Fruit fly (Drosophila melanogaster) whole organism, embryonic: ENCODE data around the gene CG31650.

Experiments used
- Abd-B ChIP-seq: fragments of 200-800 bp; sonication (Bioruptor generic); optimal IDR thresholded peaks from 2 replicates; lab custom pipeline; 2018; ENCODE audit warnings: missing biosample characterization, mild to moderate bottlenecking, missing genetic modification characterization, moderate library complexity
- Aef1 ChIP-seq: fragments of 200-800 bp; sonication (Bioruptor generic); IDR thresholded peaks from 3 replicates; pipeline ENCODE4 v1.3.6; 2022; ENCODE audit warnings: missing biosample characterization, missing genetic modification characterization
- CG10274 ChIP-seq: fragments of 200-800 bp; sonication (Bioruptor generic); optimal IDR thresholded peaks from 3 replicates; lab custom pipeline; 2017; ENCODE audit warnings: missing biosample characterization, mild to moderate bottlenecking, missing genetic modification characterization
- CG10366 ChIP-seq: fragments of 200-800 bp; sonication (Bioruptor generic); IDR thresholded peaks from 2 replicates; pipeline ENCODE4 v1.3.6; 2022; ENCODE audit warnings: missing biosample characterization, missing genetic modification characterization
- CG10979 ChIP-seq: fragments of 200-800 bp; sonication (Bioruptor generic); optimal IDR thresholded peaks from 2 replicates; lab custom pipeline; 2018; ENCODE audit warnings: missing biosample characterization, mild to moderate bottlenecking, missing genetic modification characterization, moderate library complexity
- CG11085 ChIP-seq: fragments of 200-800 bp; sonication (Bioruptor generic); IDR thresholded peaks from 2 replicates; pipeline ENCODE4 v1.3.6; 2022; ENCODE audit warnings: missing biosample characterization, missing genetic modification characterization
- CG12071 ChIP-seq: fragments of 200-800 bp; sonication (Bioruptor generic); optimal IDR thresholded peaks from 3 replicates; lab custom pipeline; 2018; ENCODE audit warnings: missing biosample characterization, mild to moderate bottlenecking, missing genetic modification characterization
- CG13123 ChIP-seq: fragments of 200-800 bp; sonication (Bioruptor generic); optimal IDR thresholded peaks from 2 replicates; lab custom pipeline; 2016; ENCODE audit warnings: missing biosample characterization, missing genetic modification characterization
- CG15601 ChIP-seq: fragments of 200-800 bp; sonication (Bioruptor generic); optimal IDR thresholded peaks from 3 replicates; lab custom pipeline; 2019; ENCODE audit warnings: missing biosample characterization, mild to moderate bottlenecking, missing genetic modification characterization, moderate library complexity
- CG1602 ChIP-seq: fragments of 200-800 bp; sonication (Bioruptor generic); optimal IDR thresholded peaks from 3 replicates; lab custom pipeline; 2016; ENCODE audit warnings: missing biosample characterization, missing genetic modification characterization
- CG16779 ChIP-seq: fragments of 200-800 bp; sonication (Bioruptor generic); IDR thresholded peaks from 2 replicates; pipeline ENCODE4 v1.3.6; 2022; ENCODE audit warnings: missing biosample characterization, missing genetic modification characterization
- CG17361 ChIP-seq: fragments of 200-800 bp; sonication (Bioruptor generic); IDR thresholded peaks from 3 replicates; pipeline ENCODE4 v1.3.6; 2022; ENCODE audit warnings: missing biosample characterization, missing genetic modification characterization
- CG2202 ChIP-seq: fragments of 200-800 bp; sonication (Bioruptor generic); optimal IDR thresholded peaks from 2 replicates; lab custom pipeline; 2018; ENCODE audit warnings: missing biosample characterization, mild to moderate bottlenecking, missing genetic modification characterization
- CG30403 ChIP-seq: fragments of 200-800 bp; sonication (Bioruptor generic); optimal IDR thresholded peaks from 3 replicates; lab custom pipeline; 2016; ENCODE audit warnings: missing biosample characterization, missing genetic modification characterization
- CG3065 ChIP-seq: fragments of 200-800 bp; sonication (Bioruptor generic); optimal IDR thresholded peaks from 2 replicates; lab custom pipeline; 2016; ENCODE audit warnings: missing biosample characterization, missing genetic modification characterization
- CG31365 ChIP-seq: fragments of 200-800 bp; sonication (Bioruptor generic); optimal IDR thresholded peaks from 2 replicates; lab custom pipeline; 2018; ENCODE audit warnings: missing biosample characterization, mild to moderate bottlenecking, missing genetic modification characterization
- CG34376 ChIP-seq: fragments of 200-800 bp; sonication (Bioruptor generic); optimal IDR thresholded peaks from 2 replicates; lab custom pipeline; 2018; ENCODE audit warnings: missing biosample characterization, mild to moderate bottlenecking, missing genetic modification characterization
- CG4730 ChIP-seq: fragments of 200-800 bp; sonication (Bioruptor generic); IDR thresholded peaks from 2 replicates; pipeline ENCODE4 v1.3.6; 2022; ENCODE audit warnings: missing biosample characterization, missing genetic modification characterization
- CG7745 ChIP-seq: fragments of 200-800 bp; sonication (Bioruptor generic); optimal IDR thresholded peaks from 2 replicates; lab custom pipeline; 2018; ENCODE audit warnings: missing biosample characterization, mild to moderate bottlenecking, missing genetic modification characterization, moderate library complexity
- CG8478 ChIP-seq: fragments of >200 bp; optimal IDR thresholded peaks from 2 replicates; lab custom pipeline; 2018
- CG8924 ChIP-seq: fragments of 200-800 bp; optimal IDR thresholded peaks from 3 replicates; lab custom pipeline; 2019; ENCODE audit warnings: missing biosample characterization, mild to moderate bottlenecking, missing genetic modification characterization, moderate library complexity
- CG9932 ChIP-seq: fragments of 200-800 bp; sonication (Bioruptor generic); IDR thresholded peaks from 2 replicates; pipeline ENCODE4 v1.3.6; 2022; ENCODE audit warnings: missing biosample characterization, missing genetic modification characterization
- Dbx ChIP-seq: fragments of 200-800 bp; sonication (Bioruptor generic); IDR thresholded peaks from 3 replicates; pipeline ENCODE4 v1.3.6; 2022; ENCODE audit warnings: missing biosample characterization, missing genetic modification characterization
- Dek ChIP-seq: fragments of 200-800 bp; sonication (Bioruptor generic); optimal IDR thresholded peaks from 3 replicates; lab custom pipeline; 2019; ENCODE audit warnings: missing biosample characterization, mild to moderate bottlenecking, missing genetic modification characterization, moderate library complexity
- Drgx ChIP-seq: fragments of 200-800 bp; sonication (Bioruptor generic); IDR thresholded peaks from 2 replicates; pipeline ENCODE4 v1.3.6; 2022; ENCODE audit warnings: missing biosample characterization, missing genetic modification characterization
- ERR ChIP-seq: fragments of 200-800 bp; sonication (Bioruptor generic); optimal IDR thresholded peaks from 2 replicates; lab custom pipeline; 2016; ENCODE audit warnings: missing biosample characterization, missing genetic modification characterization
- Gsc ChIP-seq: fragments of 200-800 bp; sonication (Bioruptor generic); IDR thresholded peaks from 2 replicates; pipeline ENCODE4 v1.3.6; 2022; ENCODE audit warnings: missing biosample characterization, missing genetic modification characterization
- HHEX ChIP-seq: fragments of 200-800 bp; sonication (Bioruptor generic); optimal IDR thresholded peaks from 3 replicates; lab custom pipeline; 2017; ENCODE audit warnings: missing biosample characterization, mild to moderate bottlenecking, missing genetic modification characterization, missing genetic modification reagents
- Hey ChIP-seq: fragments of 200-800 bp; sonication (Bioruptor generic); optimal IDR thresholded peaks from 3 replicates; lab custom pipeline; 2018; ENCODE audit warnings: missing biosample characterization, mild to moderate bottlenecking, missing genetic modification characterization
- Lim3 ChIP-seq: fragments of 200-800 bp; sonication (Bioruptor generic); IDR thresholded peaks from 2 replicates; pipeline ENCODE4 v1.3.6; 2022; ENCODE audit warnings: missing biosample characterization, missing genetic modification characterization
- NC2α ChIP-seq: fragments of 200-800 bp; sonication (Bioruptor generic); optimal IDR thresholded peaks from 2 replicates; lab custom pipeline; 2016; ENCODE audit warnings: missing biosample characterization, missing genetic modification characterization
- Pdp1 ChIP-seq, 2 experiments: fragments of 200-800 bp; sonication (Bioruptor generic); optimal IDR thresholded peaks; 3 replicates each; lab custom pipeline; 2016; ENCODE audit warnings: missing biosample characterization in 2 of 2, missing genetic modification characterization in 2 of 2, mild to moderate bottlenecking in 1 of 2, moderate library complexity in 1 of 2
- Poxn ChIP-seq: fragments of 200-800 bp; sonication (Bioruptor generic); IDR thresholded peaks from 2 replicates; pipeline ENCODE4 v1.3.6; 2022; ENCODE audit warnings: missing biosample characterization, missing genetic modification characterization
- Ssrp ChIP-seq: fragments of 200-800 bp; sonication (Bioruptor generic); optimal IDR thresholded peaks from 2 replicates; lab custom pipeline; 2018; ENCODE audit warnings: missing biosample characterization, mild to moderate bottlenecking, missing genetic modification characterization, moderate library complexity
- cg ChIP-seq: fragments of 200-800 bp; sonication (Bioruptor generic); optimal IDR thresholded peaks from 3 replicates; lab custom pipeline; 2019; ENCODE audit warnings: missing biosample characterization, mild to moderate bottlenecking, missing genetic modification characterization, moderate library complexity
- dmrt99B ChIP-seq: fragments of 200-800 bp; sonication (Bioruptor generic); optimal IDR thresholded peaks from 2 replicates; lab custom pipeline; 2018; ENCODE audit warnings: missing biosample characterization, mild to moderate bottlenecking, missing genetic modification characterization, moderate library complexity
- esg ChIP-seq: fragments of 200-800 bp; sonication (Bioruptor generic); conservative IDR thresholded peaks from 2 replicates; pipeline ENCODE4 v1.3.6; 2022; ENCODE audit warnings: missing biosample characterization, missing genetic modification characterization
- gsb ChIP-seq: fragments of 200-800 bp; sonication (Bioruptor generic); IDR thresholded peaks from 2 replicates; pipeline ENCODE4 v1.3.6; 2022; ENCODE audit warnings: missing biosample characterization, missing genetic modification characterization
- gsb-n ChIP-seq: fragments of 200-800 bp; sonication (Bioruptor generic); optimal IDR thresholded peaks from 3 replicates; lab custom pipeline; 2018; ENCODE audit warnings: missing biosample characterization, mild to moderate bottlenecking, missing genetic modification characterization
- jigr1 ChIP-seq: fragments of 200-800 bp; sonication (Bioruptor generic); IDR thresholded peaks from 3 replicates; pipeline ENCODE4 v1.3.6; 2022; ENCODE audit warnings: missing biosample characterization, missing genetic modification characterization
- ken ChIP-seq: fragments of 200-800 bp; sonication (Bioruptor generic); IDR thresholded peaks from 3 replicates; pipeline ENCODE4 v1.3.6; 2022; ENCODE audit warnings: missing biosample characterization, missing genetic modification characterization
- klu ChIP-seq: fragments of 200-800 bp; sonication (Bioruptor generic); IDR thresholded peaks from 2 replicates; pipeline ENCODE4 v1.3.6; 2022; ENCODE audit warnings: missing biosample characterization, missing genetic modification characterization
- nau ChIP-seq: fragments of 200-800 bp; sonication (Bioruptor generic); optimal IDR thresholded peaks from 3 replicates; lab custom pipeline; 2017; ENCODE audit warnings: missing biosample characterization, mild to moderate bottlenecking, missing genetic modification characterization, missing genetic modification reagents
- onecut ChIP-seq: fragments of 200-800 bp; sonication (Bioruptor generic); IDR thresholded peaks from 2 replicates; pipeline ENCODE4 v1.3.6; 2022; ENCODE audit warnings: missing biosample characterization, missing genetic modification characterization
- peb ChIP-seq: fragments of 200-800 bp; sonication (Bioruptor generic); IDR thresholded peaks from 2 replicates; pipeline ENCODE4 v1.3.6; 2022; ENCODE audit warnings: missing biosample characterization, missing genetic modification characterization
- seq ChIP-seq: fragments of 200-800 bp; sonication (Bioruptor generic); IDR thresholded peaks from 2 replicates; pipeline ENCODE4 v1.3.6; 2022; ENCODE audit warnings: missing biosample characterization, missing genetic modification characterization
- trh ChIP-seq: fragments of 200-800 bp; sonication (Bioruptor generic); optimal IDR thresholded peaks from 2 replicates; lab custom pipeline; 2016; ENCODE audit warnings: missing biosample characterization, missing genetic modification characterization
- ttk ChIP-seq: fragments of 200-800 bp; sonication (Bioruptor generic); IDR thresholded peaks from 2 replicates; pipeline ENCODE4 v2.1.2; 2022; ENCODE audit warnings: missing biosample characterization, missing genetic modification characterization
- tup ChIP-seq: fragments of 200-800 bp; sonication (Bioruptor generic); optimal IDR thresholded peaks from 2 replicates; lab custom pipeline; 2016; ENCODE audit warnings: missing biosample characterization, mild to moderate bottlenecking, missing genetic modification characterization, moderate library complexity
- vvl ChIP-seq: fragments of 200-800 bp; sonication (Bioruptor generic); IDR thresholded peaks from 2 replicates; pipeline ENCODE4 v1.3.6; 2022; ENCODE audit warnings: missing biosample characterization, missing genetic modification characterization
- zen2 ChIP-seq: fragments of 200-800 bp; sonication (Bioruptor generic); IDR thresholded peaks from 3 replicates; pipeline ENCODE4 v1.3.6; 2022; ENCODE audit warnings: missing biosample characterization, missing genetic modification characterization; ENCODE audit not compliant: partially characterized antibody

Gene CG31650

dm6 chr2L:5060952-5061478, 16.5 kb upstream of the CG31650 start (continued):
- peak; percentile 87 for TF ChIP-seq dmrt99B (tag; lab: Kevin White, UChicago)
- TF ChIP-seq ttk (GFP tag; lab: Robert Waterston, UW) = no peak; the same call in 1 of the 2 replicates
- TF ChIP-seq CG4730 (GFP tag; lab: Robert Waterston, UW) = peak; percentile 46; the same call in 1 of the 2 replicates
- TF ChIP-seq tup = peak; percentile 56
- TF ChIP-seq Ssrp (tag; lab: Kevin White, UChicago) = peak; percentile 21
- peak; percentile 45 for TF ChIP-seq CG15601 (tag; lab: Kevin White, UChicago)
- TF ChIP-seq ken (GFP tag; lab: Robert Waterston, UW) = no peak
- TF ChIP-seq zen2 (GFP tag; lab: Robert Waterston, UW) = no peak
- peak; percentile 51 for TF ChIP-seq Abd-B
- TF ChIP-seq jigr1 = no peak
- TF ChIP-seq Aef1 (GFP tag; lab: Robert Waterston, UW) = 0 out of 3 replicates have a peak, but pooled peaks have one; percentile 46
- no peak for TF ChIP-seq Poxn (GFP tag; lab: Robert Waterston, UW)
- TF ChIP-seq CG3065 (GFP tag; lab: Kevin White, UChicago) = no peak
- TF ChIP-seq CG8924 = peak; percentile 63
- peak; percentile 81 for TF ChIP-seq nau (GFP tag; lab: Kevin White, UChicago)
- peak; percentile 65 for TF ChIP-seq CG12071
- TF ChIP-seq CG13123 (GFP tag; lab: Kevin White, UChicago) = peak; percentile 43
- TF ChIP-seq gsb-n = peak; percentile 32
- TF ChIP-seq CG16779 = no peak
- TF ChIP-seq CG8478 (lab: Kevin White, UChicago) = no peak
- TF ChIP-seq Drgx (GFP tag; lab: Robert Waterston, UW) = no peak
- TF ChIP-seq CG7745 (tag; lab: Kevin White, UChicago) = no peak
- TF ChIP-seq klu = peak; percentile 54
- TF ChIP-seq vvl = peak; percentile 82
- peak; percentile 6 for TF ChIP-seq Hey
- peak; percentile 59 to 85 for TF ChIP-seq Pdp1 (GFP tag; optimal IDR thresholded peaks at IDR 0.05; lab: Kevin White, UChicago)
- TF ChIP-seq trh = no peak
- TF ChIP-seq onecut (GFP tag; lab: Robert Waterston, UW) = peak; percentile 41; the same call in 1 of the 2 replicates
- TF ChIP-seq CG2202 = no peak
- TF ChIP-seq peb (GFP tag; lab: Robert Waterston, UW) = 0 out of 2 replicates have a peak, but pooled peaks have one; percentile 16
- TF ChIP-seq esg (GFP tag; lab: Robert Waterston, UW) = peak; percentile 70
- TF ChIP-seq ERR (GFP tag; lab: Kevin White, UChicago) = peak; percentile 47
- peak; percentile 30 for TF ChIP-seq cg (GFP tag; lab: Kevin White, UChicago)
- peak; percentile 58 for TF ChIP-seq CG30403 (GFP tag; lab: Kevin White, UChicago)
- TF ChIP-seq CG34376 (GFP tag; lab: Kevin White, UChicago) = peak; percentile 77
- peak; percentile 72 for TF ChIP-seq Dbx
- peak; percentile 51 for TF ChIP-seq CG10366
- peak; percentile 15 for TF ChIP-seq CG10274 (GFP tag; lab: Kevin White, UChicago)
- TF ChIP-seq gsb (GFP tag; lab: Robert Waterston, UW) = peak; percentile 49
- TF ChIP-seq CG17361 (GFP tag; lab: Robert Waterston, UW) = peak; percentile 60
- 0 out of 2 replicates have a peak, but pooled peaks have one; percentile 9 for TF ChIP-seq CG11085 (GFP tag; lab: Robert Waterston, UW)
- TF ChIP-seq NC2α = no peak
- peak; percentile 80 for TF ChIP-seq CG9932
- no peak for TF ChIP-seq Lim3 (GFP tag; lab: Robert Waterston, UW)
- peak; percentile 56 for TF ChIP-seq Dek
- TF ChIP-seq HHEX = peak; percentile 76
- TF ChIP-seq CG1602 (GFP tag; lab: Kevin White, UChicago) = peak; percentile 40
- peak; percentile 66 for TF ChIP-seq CG10979 (tag; lab: Kevin White, UChicago)
- TF ChIP-seq Gsc (GFP tag; lab: Robert Waterston, UW) = no peak
- TF ChIP-seq CG31365 = peak; percentile 15
- peak; percentile 77 for TF ChIP-seq seq
